Worm (Caenorhabditis elegans): Measurements from ENCODE around the gene ceph-41.

- TF ChIP-seq zip-11 (GFP tag; IDR thresholded peaks at IDR 0.05) (no peak), skn-1 (tag; optimal IDR thresholded peaks at IDR 0.05) (no peak), lin-1 (GFP tag; IDR thresholded peaks at IDR 0.05) (no peak), ZK546.5 (tag; optimal IDR thresholded peaks at IDR 0.05) (no peak), ces-1 (GFP tag; optimal IDR thresholded peaks at IDR 0.05) (no peak), lin-13 (GFP tag; optimal IDR thresholded peaks at IDR 0.05) (no peak), pqm-1 (tag; optimal IDR thresholded peaks at IDR 0.05) (no peak), gei-8 (GFP tag; optimal IDR thresholded peaks at IDR 0.05) (no peak), unc-39 (tag; optimal IDR thresholded peaks at IDR 0.05) (no peak), mep-1 (tag; optimal IDR thresholded peaks at IDR 0.05) (no peak), lsy-2 (tag; optimal IDR thresholded peaks at IDR 0.05) (no peak), T26A8.4 (GFP tag; IDR thresholded peaks at IDR 0.05) (no peak), nhr-76 (tag; optimal IDR thresholded peaks at IDR 0.05) (no peak), sdz-12 (GFP tag; optimal IDR thresholded peaks at IDR 0.05) (no peak)
Observed at ce11 chrIV:8080166-8080565, 46.8 kb upstream of the ceph-41 start.
